Fruit fly (Drosophila melanogaster) whole organism, embryonic: ENCODE data around the gene snu.

Source experiments
- Aef1 ChIP-seq: fragments of 200-800 bp; sonication (Bioruptor generic); IDR thresholded peaks from 3 replicates; pipeline ENCODE4 v1.3.6; 2022; ENCODE audit warnings: missing biosample characterization, missing genetic modification characterization
- CG10209 ChIP-seq: fragments of 200-800 bp; sonication (Bioruptor generic); optimal IDR thresholded peaks from 3 replicates; lab custom pipeline; 2017; ENCODE audit warnings: missing biosample characterization, mild to moderate bottlenecking, missing genetic modification characterization, missing genetic modification reagents
- CG10654 ChIP-seq: fragments of 200-800 bp; sonication (Bioruptor generic); optimal IDR thresholded peaks from 2 replicates; lab custom pipeline; 2016; ENCODE audit warnings: missing biosample characterization, missing genetic modification characterization
- CG11504 ChIP-seq: fragments of 200-800 bp; sonication (Bioruptor generic); optimal IDR thresholded peaks from 3 replicates; lab custom pipeline; 2019; ENCODE audit warnings: missing biosample characterization, mild to moderate bottlenecking, missing genetic modification characterization, moderate library complexity
- CG11695 ChIP-seq: fragments of 200-800 bp; sonication (Bioruptor generic); IDR thresholded peaks from 3 replicates; pipeline ENCODE4 v1.3.6; 2022; ENCODE audit warnings: missing biosample characterization, missing genetic modification characterization
- CG13123 ChIP-seq: fragments of 200-800 bp; sonication (Bioruptor generic); optimal IDR thresholded peaks from 2 replicates; lab custom pipeline; 2016; ENCODE audit warnings: missing biosample characterization, missing genetic modification characterization
- CG14441 ChIP-seq: fragments of 200-800 bp; sonication (Bioruptor generic); IDR thresholded peaks from 2 replicates; pipeline ENCODE4 v1.3.6; 2022; ENCODE audit warnings: missing biosample characterization, missing genetic modification characterization
- CG14965 ChIP-seq: fragments of 200-800 bp; sonication (Bioruptor generic); optimal IDR thresholded peaks from 2 replicates; lab custom pipeline; 2016; ENCODE audit warnings: missing biosample characterization, missing genetic modification characterization, borderline replicate concordance
- CG15269 ChIP-seq: fragments of 200-800 bp; sonication (Bioruptor generic); optimal IDR thresholded peaks from 2 replicates; lab custom pipeline; 2018; ENCODE audit warnings: missing biosample characterization, mild to moderate bottlenecking, missing genetic modification characterization, moderate library complexity
- CG17328 ChIP-seq: fragments of 200-800 bp; sonication (Bioruptor generic); IDR thresholded peaks from 2 replicates; pipeline ENCODE4 v1.3.6; 2022; ENCODE audit warnings: missing biosample characterization, missing genetic modification characterization
- CG2120 ChIP-seq: fragments of 200-800 bp; sonication (Bioruptor generic); optimal IDR thresholded peaks from 3 replicates; lab custom pipeline; 2016; ENCODE audit warnings: missing biosample characterization, missing genetic modification characterization
- CG2202 ChIP-seq: fragments of 200-800 bp; sonication (Bioruptor generic); optimal IDR thresholded peaks from 2 replicates; lab custom pipeline; 2018; ENCODE audit warnings: missing biosample characterization, mild to moderate bottlenecking, missing genetic modification characterization
- CG2678 ChIP-seq: fragments of 200-800 bp; sonication (Bioruptor generic); optimal IDR thresholded peaks from 3 replicates; lab custom pipeline; 2019; ENCODE audit warnings: missing biosample characterization, mild to moderate bottlenecking, missing genetic modification characterization, moderate library complexity
- CG31441 ChIP-seq: fragments of 200-800 bp; sonication (Bioruptor generic); IDR thresholded peaks from 2 replicates; pipeline ENCODE4 v1.3.6; 2022; ENCODE audit warnings: missing biosample characterization, missing genetic modification characterization
- CG3995 ChIP-seq: fragments of 200-800 bp; sonication (Bioruptor generic); optimal IDR thresholded peaks from 3 replicates; lab custom pipeline; 2016; ENCODE audit warnings: missing biosample characterization, missing genetic modification characterization
- CG4424 ChIP-seq: fragments of 200-800 bp; sonication (Bioruptor generic); optimal IDR thresholded peaks from 3 replicates; lab custom pipeline; 2016; ENCODE audit warnings: missing biosample characterization, missing genetic modification characterization
- CG6689 ChIP-seq: fragments of 200-800 bp; sonication (Bioruptor generic); IDR thresholded peaks from 2 replicates; pipeline ENCODE4 v1.3.6; 2022; ENCODE audit warnings: missing biosample characterization, missing genetic modification characterization
- CG6765 ChIP-seq: fragments of 200-800 bp; sonication (Bioruptor generic); optimal IDR thresholded peaks from 3 replicates; lab custom pipeline; 2017; ENCODE audit warnings: missing biosample characterization, mild to moderate bottlenecking, missing genetic modification characterization
- CG7786 ChIP-seq: fragments of 200-800 bp; sonication (Bioruptor generic); optimal IDR thresholded peaks from 2 replicates; lab custom pipeline; 2016; ENCODE audit warnings: missing biosample characterization, missing genetic modification characterization
- CG8924 ChIP-seq: fragments of 200-800 bp; optimal IDR thresholded peaks from 3 replicates; lab custom pipeline; 2019; ENCODE audit warnings: missing biosample characterization, mild to moderate bottlenecking, missing genetic modification characterization, moderate library complexity
- Drgx ChIP-seq: fragments of 200-800 bp; sonication (Bioruptor generic); IDR thresholded peaks from 2 replicates; pipeline ENCODE4 v1.3.6; 2022; ENCODE audit warnings: missing biosample characterization, missing genetic modification characterization
- Elba2 ChIP-seq: fragments of 200-800 bp; sonication (Bioruptor generic); optimal IDR thresholded peaks from 3 replicates; lab custom pipeline; 2016; ENCODE audit warnings: missing biosample characterization, missing genetic modification characterization
- Hr51 ChIP-seq, 2 experiments: fragments of 200-800 bp; sonication (Bioruptor generic); optimal IDR thresholded peaks; 2 replicates in 1 of 2; 3 replicates in 1 of 2; lab custom pipeline; 2016 to 2018; ENCODE audit warnings: missing biosample characterization in 2 of 2, missing genetic modification characterization in 2 of 2, mild to moderate bottlenecking in 1 of 2, moderate library complexity in 1 of 2
- Med ChIP-seq: fragments of 200-800 bp; sonication (Bioruptor generic); peaks from one replicate; lab custom pipeline; 2016; ENCODE audit warnings: missing biosample characterization, missing genetic modification characterization, mild to moderate bottlenecking, inconsistent platforms, moderate library complexity
- Oli ChIP-seq: fragments of 200-800 bp; sonication (Bioruptor generic); optimal IDR thresholded peaks from 2 replicates; lab custom pipeline; 2018; ENCODE audit warnings: missing biosample characterization, mild to moderate bottlenecking, missing genetic modification characterization, moderate library complexity
- Ptx1 ChIP-seq: fragments of 200-800 bp; sonication (Bioruptor generic); IDR thresholded peaks from 2 replicates; pipeline ENCODE4 v1.3.6; 2022; ENCODE audit warnings: missing biosample characterization, missing genetic modification characterization
- Rfx ChIP-seq: fragments of 200-800 bp; sonication (Bioruptor generic); IDR thresholded peaks from 2 replicates; pipeline ENCODE4 v1.3.6; 2022; ENCODE audit warnings: missing biosample characterization, missing genetic modification characterization
- Sox100B ChIP-seq: fragments of 200-800 bp; sonication (Bioruptor generic); optimal IDR thresholded peaks from 3 replicates; lab custom pipeline; 2018; ENCODE audit warnings: missing biosample characterization, mild to moderate bottlenecking, missing genetic modification characterization
- Sox102F ChIP-seq: fragments of 200-800 bp; sonication (Bioruptor generic); optimal IDR thresholded peaks from 2 replicates; lab custom pipeline; 2018; ENCODE audit warnings: missing biosample characterization, mild to moderate bottlenecking, missing genetic modification characterization, moderate library complexity
- Xrp1 ChIP-seq: fragments of 200-800 bp; sonication (Bioruptor generic); IDR thresholded peaks from 2 replicates; pipeline ENCODE4 v1.3.6; 2022; ENCODE audit warnings: missing biosample characterization, missing genetic modification characterization
- dm ChIP-seq: fragments of 200-800 bp; sonication (Bioruptor generic); optimal IDR thresholded peaks from 3 replicates; lab custom pipeline; 2016; ENCODE audit warnings: missing biosample characterization, missing genetic modification characterization
- dysf ChIP-seq: fragments of 200-800 bp; sonication (Bioruptor generic); IDR thresholded peaks from 3 replicates; pipeline ENCODE4 v1.3.6; 2022; ENCODE audit warnings: missing biosample characterization, missing genetic modification characterization
- en ChIP-seq: fragments of 200-800 bp; sonication (Bioruptor generic); optimal IDR thresholded peaks from 2 replicates; lab custom pipeline; 2016; ENCODE audit warnings: missing biosample characterization, missing genetic modification characterization
- esg ChIP-seq: fragments of 200-800 bp; sonication (Bioruptor generic); conservative IDR thresholded peaks from 2 replicates; pipeline ENCODE4 v1.3.6; 2022; ENCODE audit warnings: missing biosample characterization, missing genetic modification characterization
- gem ChIP-seq: fragments of 200-800 bp; sonication (Bioruptor generic); optimal IDR thresholded peaks from 2 replicates; lab custom pipeline; 2019; ENCODE audit warnings: missing biosample characterization, mild to moderate bottlenecking, missing genetic modification characterization, moderate library complexity
- grau ChIP-seq: fragments of 200-800 bp; optimal IDR thresholded peaks from 3 replicates; lab custom pipeline; 2019; ENCODE audit warnings: missing biosample characterization, mild to moderate bottlenecking, missing genetic modification characterization, moderate library complexity
- gsb ChIP-seq: fragments of 200-800 bp; sonication (Bioruptor generic); IDR thresholded peaks from 2 replicates; pipeline ENCODE4 v1.3.6; 2022; ENCODE audit warnings: missing biosample characterization, missing genetic modification characterization
- hkb ChIP-seq, 2 experiments: fragments of 200-800 bp in 1 of 2; fragments of >200 bp in 1 of 2; sonication (Bioruptor generic) in 1 of 2; IDR thresholded peaks in 1 of 2; optimal IDR thresholded peaks in 1 of 2; 2 replicates each; pipeline versions ENCODE4 v1.3.6 to Lab custom; 2017 to 2022; ENCODE audit warnings: missing biosample characterization in 1 of 2, missing genetic modification characterization in 1 of 2
- pan ChIP-seq, 4 experiments: fragments of >200 bp in 3 of 4; fragments of 200-800 bp in 1 of 4; sonication (Bioruptor generic) in 1 of 4; optimal IDR thresholded peaks in 3 of 4; IDR thresholded peaks in 1 of 4; 2 replicates each; pipeline versions ENCODE4 v1.3.6 to Lab custom; 2017 to 2022; ENCODE audit warnings: missing biosample characterization in 2 of 4, missing genetic modification characterization in 2 of 4, mixed read lengths in 1 of 4
- pb ChIP-seq: fragments of 200-800 bp; sonication (Bioruptor generic); optimal IDR thresholded peaks from 3 replicates; lab custom pipeline; 2016; ENCODE audit warnings: missing biosample characterization, missing genetic modification characterization
- phol ChIP-seq: fragments of 200-800 bp; sonication (Bioruptor generic); optimal IDR thresholded peaks from 3 replicates; lab custom pipeline; 2018; ENCODE audit warnings: missing biosample characterization, mild to moderate bottlenecking, missing genetic modification characterization, moderate library complexity
- row ChIP-seq: fragments of 200-800 bp; sonication (Bioruptor generic); IDR thresholded peaks from 3 replicates; pipeline ENCODE4 v1.3.6; 2022; ENCODE audit warnings: missing biosample characterization, missing genetic modification characterization
- sens ChIP-seq: fragments of 200-800 bp; sonication (Bioruptor generic); peaks from one replicate; lab custom pipeline; 2016; ENCODE audit warnings: missing biosample characterization, missing genetic modification characterization
- slou ChIP-seq: fragments of 200-800 bp; sonication (Bioruptor generic); optimal IDR thresholded peaks from 3 replicates; lab custom pipeline; 2016; ENCODE audit warnings: missing biosample characterization, missing genetic modification characterization
- stc ChIP-seq: fragments of 200-800 bp; sonication (Bioruptor generic); IDR thresholded peaks from 2 replicates; pipeline ENCODE4 v1.3.6; 2022; ENCODE audit warnings: missing biosample characterization, missing genetic modification characterization
- tna ChIP-seq: fragments of 200-800 bp; sonication (Bioruptor generic); IDR thresholded peaks from 2 replicates; pipeline ENCODE4 v1.3.6; 2022; ENCODE audit warnings: missing biosample characterization, missing genetic modification characterization; ENCODE audit not compliant: partially characterized antibody
- vfl ChIP-seq: fragments of 200-800 bp; sonication (Bioruptor generic); optimal IDR thresholded peaks from 2 replicates; lab custom pipeline; 2016; ENCODE audit warnings: missing biosample characterization, missing genetic modification characterization

The snu gene

DNA sequence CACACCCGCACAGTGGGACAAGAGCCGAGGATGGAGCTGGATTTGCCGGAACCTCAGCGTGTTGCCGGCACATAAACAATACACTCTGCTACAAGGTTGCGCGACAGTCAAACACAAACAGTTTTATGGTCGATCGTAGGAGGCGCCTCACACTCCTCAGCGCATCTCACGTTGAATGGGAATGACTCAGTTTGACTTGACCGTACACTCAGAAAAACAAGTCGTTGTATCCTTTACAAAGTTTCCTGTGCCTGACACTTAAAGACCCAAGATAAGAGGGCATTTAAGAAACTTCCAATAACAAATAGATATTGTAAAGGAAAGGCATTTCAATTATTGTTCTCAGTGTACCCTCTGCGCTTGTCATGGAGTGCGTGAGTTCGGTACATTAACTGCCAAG, 43.1 kb upstream of the snu start (continued):
- TF ChIP-seq CG6765 (GFP tag; lab: Kevin White, UChicago) = peak; percentile 15
- no peak for TF ChIP-seq CG13123 (GFP tag; lab: Kevin White, UChicago)
- peak; percentile 29 for TF ChIP-seq vfl (GFP tag; lab: Kevin White, UChicago)
- TF ChIP-seq CG2202 (tag; lab: Kevin White, UChicago) = no peak
- peak; percentile 16 for TF ChIP-seq Sox100B
- TF ChIP-seq CG7786 (GFP tag; lab: Kevin White, UChicago) = peak; percentile 46
- TF ChIP-seq CG4424 = peak; percentile 64
- peak; percentile 43 for TF ChIP-seq Elba2 (GFP tag; lab: Kevin White, UChicago)
- TF ChIP-seq tna (GFP tag; lab: Robert Waterston, UW) = no peak
- TF ChIP-seq slou (GFP tag; lab: Kevin White, UChicago) = peak; percentile 46
- peak; percentile 35 for TF ChIP-seq CG10209 (GFP tag; lab: Kevin White, UChicago)
- peak; percentile 51; the same call in 1 of the 2 replicates for TF ChIP-seq Rfx (GFP tag; lab: Robert Waterston, UW)
- peak; percentile 51 for TF ChIP-seq CG10654 (GFP tag; lab: Kevin White, UChicago)
- TF ChIP-seq pb (GFP tag; lab: Kevin White, UChicago) = peak; percentile 16

DNA sequence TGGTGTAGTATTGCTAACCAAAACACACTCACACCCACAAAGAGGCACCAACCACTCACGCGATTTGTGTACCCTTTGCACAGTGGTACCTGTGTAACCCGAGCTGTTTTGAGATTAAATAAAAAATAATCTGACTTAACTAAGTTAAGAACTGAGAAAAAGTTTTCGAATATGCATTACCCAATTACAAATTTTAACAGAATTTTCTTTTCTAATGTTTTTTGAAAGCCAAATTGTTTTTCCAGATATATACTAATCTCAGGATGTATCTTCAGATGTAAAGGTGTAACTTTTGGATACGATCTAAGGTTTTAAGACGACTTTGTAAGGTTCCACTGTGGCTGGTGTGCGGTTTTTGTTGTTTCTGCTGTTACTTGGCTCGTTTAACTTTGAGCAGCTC, 41.1 kb upstream of the snu start:
- peak; percentile 43 for TF ChIP-seq CG11504 (tag; lab: Kevin White, UChicago)
- 0 out of 2 replicates have a peak, but pooled peaks have one; percentile 8 for TF ChIP-seq CG14441
- peak; percentile 29 for TF ChIP-seq Sox102F
- peak; percentile 28; the same call in 1 of the 2 replicates for TF ChIP-seq Ptx1 (GFP tag; lab: Robert Waterston, UW)
- TF ChIP-seq CG15269 (tag; lab: Kevin White, UChicago) = peak; percentile 17
- peak; percentile 53 for TF ChIP-seq grau (tag; lab: Kevin White, UChicago)
- TF ChIP-seq Drgx (GFP tag; lab: Robert Waterston, UW) = peak; percentile 73
- peak; percentile 38; the same call in 1 of the 3 replicates for TF ChIP-seq CG11695 (GFP tag; lab: Robert Waterston, UW)
- 0 out of 2 replicates have a peak, but pooled peaks have one; percentile 7 for TF ChIP-seq stc
- TF ChIP-seq hkb (optimal IDR thresholded peaks at IDR 0.05; lab: Kevin White, UChicago) = no peak
- TF ChIP-seq hkb (GFP tag; IDR thresholded peaks at IDR 0.05; lab: Robert Waterston, UW) = no peak
- 0 out of 2 replicates have a peak, but pooled peaks have one; percentile 14 for TF ChIP-seq CG17328 (GFP tag; lab: Robert Waterston, UW)
- 0 out of 2 replicates have a peak, but pooled peaks have one; percentile 13 for TF ChIP-seq Xrp1 (GFP tag; lab: Robert Waterston, UW)
- TF ChIP-seq gem (tag; lab: Kevin White, UChicago) = peak; percentile 57
- TF ChIP-seq CG2120 (GFP tag; lab: Kevin White, UChicago) = peak; percentile 3
- peak; percentile 9 for TF ChIP-seq phol (tag; lab: Kevin White, UChicago)
- no peak for TF ChIP-seq CG10209 (GFP tag; lab: Kevin White, UChicago)
- 0 out of 2 replicates have a peak, but pooled peaks have one; percentile 18 for TF ChIP-seq esg (GFP tag; lab: Robert Waterston, UW)
- no peak for TF ChIP-seq dm (GFP tag; lab: Kevin White, UChicago)
- peak; percentile 36 for TF ChIP-seq CG6689 (GFP tag; lab: Robert Waterston, UW)
- TF ChIP-seq dysf (GFP tag; lab: Robert Waterston, UW) = 0 out of 3 replicates have a peak, but pooled peaks have one; percentile 30
- peak; percentile 29; the same call in 1 of the 3 replicates for TF ChIP-seq row (GFP tag; lab: Robert Waterston, UW)
- TF ChIP-seq CG8924 (tag; lab: Kevin White, UChicago) = no peak
- TF ChIP-seq Hr51 (GFP tag; optimal IDR thresholded peaks at IDR 0.05; lab: Kevin White, UChicago) = peak in 1 of 2 experiments; percentile 24
- no peak for TF ChIP-seq CG14965 (GFP tag; lab: Kevin White, UChicago)
- no peak for TF ChIP-seq Aef1 (GFP tag; lab: Robert Waterston, UW)
- TF ChIP-seq CG2678 (tag; lab: Kevin White, UChicago) = peak; percentile 12
- peak; percentile 50 for TF ChIP-seq sens (GFP tag; lab: Kevin White, UChicago)
- peak; percentile 47 for TF ChIP-seq Med (GFP tag; lab: Kevin White, UChicago)
- 0 out of 2 replicates have a peak, but pooled peaks have one; percentile 19 for TF ChIP-seq CG31441 (GFP tag; lab: Robert Waterston, UW)
- no peak for TF ChIP-seq pan (optimal IDR thresholded peaks at IDR 0.05; lab: Kevin White, UChicago)
- TF ChIP-seq pan (GFP tag; optimal IDR thresholded peaks at IDR 0.05 in 1 of 2, IDR thresholded peaks at IDR 0.05 in 1 of 2) = peak in 1 of 2 experiments; percentile 19
- TF ChIP-seq en (GFP tag; lab: Kevin White, UChicago) = no peak
- no peak for TF ChIP-seq gsb (GFP tag; lab: Robert Waterston, UW)
- TF ChIP-seq Oli (tag; lab: Kevin White, UChicago) = peak; percentile 22
- no peak for TF ChIP-seq CG3995
- TF ChIP-seq, all 482 proteins: peak for 25
